5 worm cellular contexts compared by ENCODE assay signal in genomic region chrII:9161023-9161422, ce11.
TF ChIP-seq lines count a peak whose summit lies in the region.

Gene rhy-1 (plus strand): TSS chrII:9161379.

TF ChIP-seq in whole organism, L1 larva, 84 proteins besides CTCF, POLR2A, EP300 and RAD21:
- TF ChIP-seq nhr-90 (tag; optimal IDR thresholded peaks at IDR 0.05; lab: Kevin White, UChicago; ENCODE audit: poor library complexity) (peak; percentile 53), pag-3 (tag; optimal IDR thresholded peaks at IDR 0.05; lab: Kevin White, UChicago; ENCODE audit: borderline replicate concordance, insufficient read depth) (no peak), nhr-71 (tag; optimal IDR thresholded peaks at IDR 0.05; lab: Kevin White, UChicago) (peak; percentile 51), hlh-17 (GFP tag; optimal IDR thresholded peaks at IDR 0.05; lab: Kevin White, UChicago; ENCODE audit: borderline replicate concordance) (no peak), blmp-1 (tag; optimal IDR thresholded peaks at IDR 0.05; lab: Kevin White, UChicago) (peak; percentile 2), elt-3 (tag; optimal IDR thresholded peaks at IDR 0.05; lab: Kevin White, UChicago) (peak in 4 of 6 experiments; percentile 15 to 60 (median 38)), unc-98 (GFP tag; IDR thresholded peaks at IDR 0.05; lab: Robert Waterston, UW) (no peak), nhr-85 (tag; lab: Kevin White, UChicago) (peak; percentile 75), grh-1 (GFP tag; IDR thresholded peaks at IDR 0.05; lab: Robert Waterston, UW) (0 out of 2 replicates have a peak, but pooled peaks have one; percentile 20), mef-2 (tag; optimal IDR thresholded peaks at IDR 0.05; lab: Kevin White, UChicago) (no peak), nhr-47 (tag; optimal IDR thresholded peaks at IDR 0.05; lab: Kevin White, UChicago) (peak; percentile 21), nhr-20 (tag; optimal IDR thresholded peaks at IDR 0.05; lab: Kevin White, UChicago) (peak; percentile 76), fkh-8 (tag; optimal IDR thresholded peaks at IDR 0.05; lab: Kevin White, UChicago) (no peak), lin-14 (GFP tag; optimal IDR thresholded peaks at IDR 0.05; lab: Kevin White, UChicago) (peak; percentile 27), snu-23 (GFP tag; optimal IDR thresholded peaks at IDR 0.05; lab: Kevin White, UChicago) (peak; percentile 25)

TF ChIP-seq in whole organism, L2 larva, 48 proteins besides CTCF, POLR2A, EP300 and RAD21:
- TF ChIP-seq sma-3 (GFP tag; optimal IDR thresholded peaks at IDR 0.05; lab: Kevin White, UChicago), result peak; percentile 10
- TF ChIP-seq gmeb-1 (tag; optimal IDR thresholded peaks at IDR 0.05; lab: Kevin White, UChicago), result no peak
- TF ChIP-seq nhr-25 (tag; optimal IDR thresholded peaks at IDR 0.05; lab: Kevin White, UChicago), result peak; percentile 64
- no peak for TF ChIP-seq elt-1 (tag; optimal IDR thresholded peaks at IDR 0.05; lab: Kevin White, UChicago)
- TF ChIP-seq blmp-1 (tag; optimal IDR thresholded peaks at IDR 0.05; lab: Kevin White, UChicago; ENCODE audit: insufficient read depth), result peak; percentile 1
- peak; percentile 62 for TF ChIP-seq sma-9 (GFP tag; optimal IDR thresholded peaks at IDR 0.05; lab: Kevin White, UChicago)
- TF ChIP-seq sma-9 (tag; optimal IDR thresholded peaks at IDR 0.05; lab: Kevin White, UChicago), result no peak
TF ChIP-seq in whole organism, L2 larva: peak in this region for 4.

TF ChIP-seq in whole organism, L4 larva, 104 proteins besides CTCF, POLR2A, EP300 and RAD21:
- no peak for TF ChIP-seq attf-4 (tag; optimal IDR thresholded peaks at IDR 0.05; lab: Kevin White, UChicago)
- no peak for TF ChIP-seq dmd-9 (GFP tag; IDR thresholded peaks at IDR 0.05; lab: Robert Waterston, UW)
- no peak for TF ChIP-seq ceh-28 (tag; optimal IDR thresholded peaks at IDR 0.05; lab: Kevin White, UChicago)
- no peak for TF ChIP-seq nhr-42 (GFP tag; IDR thresholded peaks at IDR 0.05; lab: Robert Waterston, UW)
- TF ChIP-seq aha-1 (tag; lab: Kevin White, UChicago), result peak; percentile 84
- no peak for TF ChIP-seq pqm-1 (tag; optimal IDR thresholded peaks at IDR 0.05; lab: Kevin White, UChicago)
- TF ChIP-seq fos-1 (tag; optimal IDR thresholded peaks at IDR 0.05; lab: Kevin White, UChicago), result no peak
- TF ChIP-seq nhr-48 (tag; optimal IDR thresholded peaks at IDR 0.05; lab: Kevin White, UChicago), result peak; percentile 15
- no peak for TF ChIP-seq Y75B8A.6 (GFP tag; IDR thresholded peaks at IDR 0.05; lab: Robert Waterston, UW)
- peak; percentile 42 for TF ChIP-seq dmd-6 (GFP tag; IDR thresholded peaks at IDR 0.05; lab: Robert Waterston, UW)
- TF ChIP-seq lin-15B (tag; optimal IDR thresholded peaks at IDR 0.05; lab: Kevin White, UChicago), result no peak
- no peak for TF ChIP-seq dpl-1 (GFP tag; optimal IDR thresholded peaks at IDR 0.05; lab: Kevin White, UChicago)
- no peak for TF ChIP-seq unc-62 (GFP tag; optimal IDR thresholded peaks at IDR 0.05 in 1 of 2; lab: Kevin White, UChicago)
- TF ChIP-seq unc-62 (tag; optimal IDR thresholded peaks at IDR 0.05; lab: Kevin White, UChicago), result no peak
- TF ChIP-seq nhr-28 (tag; optimal IDR thresholded peaks at IDR 0.05; lab: Kevin White, UChicago), result no peak
- no peak for TF ChIP-seq daf-16 (GFP tag; optimal IDR thresholded peaks at IDR 0.05; lab: Kevin White, UChicago)
- TF ChIP-seq daf-16 (tag; optimal IDR thresholded peaks at IDR 0.05; lab: Kevin White, UChicago), result no peak
- TF ChIP-seq F26F4.8 (GFP tag; conservative IDR thresholded peaks at IDR 0.05; lab: Robert Waterston, UW), result no peak

TF ChIP-seq in whole organism, mixed stage, embryonic, 35 proteins besides CTCF, POLR2A, EP300 and RAD21:
- no peak for TF ChIP-seq nhr-2 (tag; optimal IDR thresholded peaks at IDR 0.05; lab: Kevin White, UChicago)
- TF ChIP-seq elt-3 (tag; optimal IDR thresholded peaks at IDR 0.05; lab: Kevin White, UChicago), result peak; percentile 42
- no peak for TF ChIP-seq drap-1 (GFP tag; optimal IDR thresholded peaks at IDR 0.05; lab: Kevin White, UChicago)

TF ChIP-seq in whole organism, young adult, 124 proteins besides CTCF, POLR2A, EP300 and RAD21:
- TF ChIP-seq snpc-4 (GFP tag; optimal IDR thresholded peaks at IDR 0.05; lab: Kevin White, UChicago) (no peak), snpc-4 (tag; optimal IDR thresholded peaks at IDR 0.05; lab: Kevin White, UChicago) (no peak), lin-40 (tag; optimal IDR thresholded peaks at IDR 0.05; lab: Kevin White, UChicago) (peak; percentile 32)
